Worm (Caenorhabditis elegans) whole organism, mixed stage, embryonic: ENCODE data around the gene W08E12.9.
"Not testable (repeated sequence)": the region's sequence is repeated elsewhere in the genome, so short reads cannot be mapped to it uniquely, and the experiment has no call there.

ENCODE experiments used
- M03D4.4 ChIP-seq: sonication (generic microtip); optimal IDR thresholded peaks from 2 replicates; lab custom pipeline; 2017; ENCODE audit warnings: mild to moderate bottlenecking, missing genetic modification characterization, missing compliant biosample characterization
- ceh-39 ChIP-seq: fragments of 150-350 bp; optimal IDR thresholded peaks from 2 replicates; lab custom pipeline; 2014; ENCODE audit warnings: missing biosample characterization, missing genetic modification characterization
- ceh-43 ChIP-seq: fragments of 200-800 bp; sonication (Bioruptor generic); optimal IDR thresholded peaks from 2 replicates; lab custom pipeline; 2018; ENCODE audit warnings: mild to moderate bottlenecking, missing genetic modification characterization, moderate library complexity, missing compliant biosample characterization
- ceh-83 ChIP-seq: fragments of 200-800 bp; sonication (Bioruptor generic); optimal IDR thresholded peaks from 2 replicates; lab custom pipeline; 2018; ENCODE audit warnings: mild to moderate bottlenecking, missing genetic modification characterization, missing compliant biosample characterization
- ces-1 ChIP-seq: fragments of 150-350 bp; optimal IDR thresholded peaks from 2 replicates; lab custom pipeline; 2014; ENCODE audit warnings: missing biosample characterization, missing genetic modification reagents, missing genetic modification characterization
- cnd-1 ChIP-seq: fragments of 200-800 bp; sonication (Bioruptor generic); optimal IDR thresholded peaks from 2 replicates; lab custom pipeline; 2018; ENCODE audit warnings: mild to moderate bottlenecking, missing genetic modification characterization, missing compliant biosample characterization
- drap-1 ChIP-seq: fragments of 200-800 bp; sonication (Bioruptor generic); optimal IDR thresholded peaks from 3 replicates; lab custom pipeline; 2018; ENCODE audit warnings: mild to moderate bottlenecking, missing genetic modification characterization, missing compliant biosample characterization
- elt-1 ChIP-seq: sonication (generic microtip); optimal IDR thresholded peaks from 2 replicates; lab custom pipeline; 2017; ENCODE audit warnings: missing genetic modification characterization, mild to moderate bottlenecking, missing compliant biosample characterization, antibody characterized with exemption, moderate library complexity, borderline replicate concordance; ENCODE audit not compliant: insufficient read depth
- elt-3 ChIP-seq: fragments of 150-350 bp; optimal IDR thresholded peaks from 2 replicates; lab custom pipeline; 2014; ENCODE audit warnings: missing biosample characterization, missing genetic modification characterization
- ham-2 ChIP-seq: fragments of 200-800 bp; sonication (Bioruptor generic); optimal IDR thresholded peaks from 2 replicates; lab custom pipeline; 2018; ENCODE audit warnings: mild to moderate bottlenecking, missing genetic modification characterization, missing compliant biosample characterization
- hlh-1 ChIP-seq: fragments of 150-350 bp; optimal IDR thresholded peaks from 2 replicates; lab custom pipeline; 2014; ENCODE audit warnings: missing biosample characterization, missing genetic modification reagents, missing genetic modification characterization
- lin-13 ChIP-seq: fragments of 150-350 bp; optimal IDR thresholded peaks from 2 replicates; lab custom pipeline; 2014; ENCODE audit warnings: missing biosample characterization, missing genetic modification characterization
- lin-32 ChIP-seq: fragments of 200-800 bp; sonication (Bioruptor generic); optimal IDR thresholded peaks from 2 replicates; lab custom pipeline; 2018; ENCODE audit warnings: mild to moderate bottlenecking, missing genetic modification characterization, missing compliant biosample characterization
- lsy-2 ChIP-seq: fragments of 150-350 bp; optimal IDR thresholded peaks from 2 replicates; lab custom pipeline; 2014; ENCODE audit warnings: missing biosample characterization, missing genetic modification characterization
- mab-5 ChIP-seq: fragments of 150-350 bp; optimal IDR thresholded peaks from 2 replicates; lab custom pipeline; 2014; ENCODE audit warnings: missing biosample characterization, missing genetic modification characterization
- mep-1 ChIP-seq: fragments of 150-350 bp; optimal IDR thresholded peaks from 2 replicates; lab custom pipeline; 2017; ENCODE audit warnings: missing biosample characterization, missing genetic modification reagents, missing genetic modification characterization, inconsistent platforms
- mls-2 ChIP-seq: sonication (generic microtip); optimal IDR thresholded peaks from 2 replicates; lab custom pipeline; 2016; ENCODE audit warnings: mild to moderate bottlenecking, missing genetic modification characterization, moderate library complexity, missing compliant biosample characterization
- nhr-12 ChIP-seq: fragments of 150-350 bp; optimal IDR thresholded peaks from 2 replicates; lab custom pipeline; 2014; ENCODE audit warnings: missing biosample characterization, missing genetic modification characterization
- nhr-2 ChIP-seq: fragments of 150-350 bp; optimal IDR thresholded peaks from 2 replicates; lab custom pipeline; 2014; ENCODE audit warnings: missing biosample characterization, missing genetic modification characterization
- nhr-237 ChIP-seq: fragments of 150-350 bp; optimal IDR thresholded peaks from 2 replicates; lab custom pipeline; 2014; ENCODE audit warnings: missing biosample characterization, missing genetic modification characterization
- pha-4 ChIP-seq: fragments of 150-350 bp; optimal IDR thresholded peaks from 2 replicates; lab custom pipeline; 2018; ENCODE audit warnings: missing biosample characterization, missing genetic modification reagents, missing genetic modification characterization
- sem-2 ChIP-seq: fragments of 200-800 bp; sonication (Bioruptor generic); optimal IDR thresholded peaks from 2 replicates; lab custom pipeline; 2018; ENCODE audit warnings: mild to moderate bottlenecking, missing genetic modification characterization, missing compliant biosample characterization
- sptf-1 ChIP-seq: sonication (generic microtip); optimal IDR thresholded peaks from 2 replicates; lab custom pipeline; 2017; ENCODE audit warnings: mild to moderate bottlenecking, missing genetic modification characterization, moderate library complexity, missing compliant biosample characterization
- tbx-8 ChIP-seq: fragments of 200-800 bp; sonication (Bioruptor generic); optimal IDR thresholded peaks from 2 replicates; lab custom pipeline; 2018; ENCODE audit warnings: mild to moderate bottlenecking, missing genetic modification characterization, moderate library complexity, missing compliant biosample characterization
- unc-120 ChIP-seq: sonication (generic microtip); optimal IDR thresholded peaks from 2 replicates; lab custom pipeline; 2017; ENCODE audit warnings: missing genetic modification characterization, missing compliant biosample characterization; ENCODE audit not compliant: poor library complexity, severe bottlenecking
- unc-39 ChIP-seq: fragments of 150-350 bp; optimal IDR thresholded peaks from 2 replicates; lab custom pipeline; 2014; ENCODE audit warnings: missing biosample characterization, missing genetic modification characterization
- unc-62 ChIP-seq: fragments of 150-350 bp; optimal IDR thresholded peaks from 2 replicates; lab custom pipeline; 2014; ENCODE audit warnings: missing biosample characterization, missing genetic modification reagents, missing genetic modification characterization
- zip-8 ChIP-seq: fragments of 150-350 bp; optimal IDR thresholded peaks from 2 replicates; lab custom pipeline; 2014; ENCODE audit warnings: missing biosample characterization, missing genetic modification characterization
- ztf-11 ChIP-seq: fragments of 150-350 bp; optimal IDR thresholded peaks from 2 replicates; lab custom pipeline; 2014; ENCODE audit warnings: missing biosample characterization, missing genetic modification characterization

Gene W08E12.9

ce11 chrIV:3338176-3338575 lies 30.8 kb upstream of the W08E12.9 start:
- no peak for TF ChIP-seq nhr-237 (tag; lab: Kevin White, UChicago)
- TF ChIP-seq lin-13 = no peak
- TF ChIP-seq lin-32 = no peak
- no peak for TF ChIP-seq mep-1
- no peak for TF ChIP-seq cnd-1 (tag; lab: Kevin White, UChicago)
- TF ChIP-seq unc-62 (GFP tag; lab: Kevin White, UChicago) = no peak
- TF ChIP-seq ceh-43 (GFP tag; lab: Kevin White, UChicago) = no peak
- no peak for TF ChIP-seq unc-120
- TF ChIP-seq mab-5 = no peak
- TF ChIP-seq sem-2 (GFP tag; lab: Kevin White, UChicago) = no peak
- no peak for TF ChIP-seq ham-2 (GFP tag; lab: Kevin White, UChicago)
- TF ChIP-seq nhr-12 (tag; lab: Kevin White, UChicago) = no peak
- no peak for TF ChIP-seq nhr-2 (tag; lab: Kevin White, UChicago)
- TF ChIP-seq M03D4.4 (tag; lab: Kevin White, UChicago) = no peak
- TF ChIP-seq ceh-83 = no peak
- TF ChIP-seq ztf-11 (tag; lab: Kevin White, UChicago) = no peak

- TF ChIP-seq mep-1 (no peak), sptf-1 (tag; lab: Kevin White, UChicago) (peak; percentile 65), ceh-83 (peak; percentile 66), mls-2 (tag; lab: Kevin White, UChicago) (peak; percentile 51), elt-1 (tag; lab: Kevin White, UChicago) (no peak), elt-3 (tag; lab: Kevin White, UChicago) (no peak), cnd-1 (tag; lab: Kevin White, UChicago) (peak; percentile 46), sem-2 (GFP tag; lab: Kevin White, UChicago) (peak; percentile 22), ceh-43 (GFP tag; lab: Kevin White, UChicago) (peak; percentile 10), drap-1 (GFP tag; lab: Kevin White, UChicago) (peak; percentile 36)
Measured at ce11 chrIV:3337275-3337674, 29.9 kb upstream of the W08E12.9 start.

ce11 chrIV:3336585-3336984 lies 29.2 kb upstream of the W08E12.9 start, which contains the start of gene F42A6.6:
Gene F42A6.6 (minus strand): TSS chrIV:3336873.
- TF ChIP-seq tbx-8 (GFP tag; lab: Kevin White, UChicago) (no peak), ceh-83 (peak; percentile 65), unc-39 (tag; lab: Kevin White, UChicago) (no peak), nhr-12 (tag; lab: Kevin White, UChicago) (no peak), pha-4 (no peak), M03D4.4 (tag; lab: Kevin White, UChicago) (peak; percentile 35), ceh-39 (tag; lab: Kevin White, UChicago) (no peak), elt-1 (tag; lab: Kevin White, UChicago) (no peak), drap-1 (GFP tag; lab: Kevin White, UChicago) (no peak), mep-1 (no peak), elt-3 (tag; lab: Kevin White, UChicago) (no peak), cnd-1 (tag; lab: Kevin White, UChicago) (peak; percentile 13), sem-2 (GFP tag; lab: Kevin White, UChicago) (no peak), ces-1 (GFP tag; lab: Kevin White, UChicago) (no peak)

- not testable (repeated sequence) for TF ChIP-seq ceh-43 (GFP tag; lab: Kevin White, UChicago); lin-13; ztf-11 (tag; lab: Kevin White, UChicago)
Measured at ce11 chrIV:3331758-3332157, 24.4 kb upstream of the W08E12.9 start, which contains the start of gene F42A6.5. Gene F42A6.5 (minus strand): TSS chrIV:3331858.

ce11 chrIV:3313311-3313710 lies 5.9 kb upstream of the W08E12.9 start:
- TF ChIP-seq lsy-2 (tag; lab: Kevin White, UChicago) = peak; percentile 85

- peak; percentile 60 for TF ChIP-seq pha-4
- peak; percentile 24 for TF ChIP-seq mep-1
- no peak for TF ChIP-seq zip-8
- no peak for TF ChIP-seq mab-5
- TF ChIP-seq hlh-1 (tag; lab: Kevin White, UChicago) = no peak
- TF ChIP-seq elt-3 (tag; lab: Kevin White, UChicago) = no peak
- TF ChIP-seq ceh-83 = no peak
- no peak for TF ChIP-seq elt-1 (tag; lab: Kevin White, UChicago)
- peak; percentile 23 for TF ChIP-seq ceh-39 (tag; lab: Kevin White, UChicago)
- no peak for TF ChIP-seq ces-1 (GFP tag; lab: Kevin White, UChicago)
- TF ChIP-seq lsy-2 (tag; lab: Kevin White, UChicago) = peak; percentile 21
- peak; percentile 24 for TF ChIP-seq nhr-237 (tag; lab: Kevin White, UChicago)
- TF ChIP-seq unc-62 (GFP tag; lab: Kevin White, UChicago) = peak; percentile 34
- peak; percentile 62 for TF ChIP-seq unc-120
- TF ChIP-seq lin-13 = no peak
- TF ChIP-seq ztf-11 (tag; lab: Kevin White, UChicago) = no peak
- TF ChIP-seq nhr-2 (tag; lab: Kevin White, UChicago) = no peak
Measured at ce11 chrIV:3311243-3311642, 3.9 kb upstream of the W08E12.9 start, which contains the start of gene zip-11. Gene zip-11 (plus strand): TSS chrIV:3311276.
